Fruit fly (Drosophila melanogaster) whole organism, embryonic: ENCODE results near the gene Nepl13.

Source experiments
- CG11723 ChIP-seq: fragments of 200-800 bp; sonication (Bioruptor generic); optimal IDR thresholded peaks from 2 replicates; lab custom pipeline; 2017; ENCODE audit warnings: missing biosample characterization, mild to moderate bottlenecking, missing genetic modification characterization
- CG12071 ChIP-seq: fragments of 200-800 bp; sonication (Bioruptor generic); optimal IDR thresholded peaks from 3 replicates; lab custom pipeline; 2018; ENCODE audit warnings: missing biosample characterization, mild to moderate bottlenecking, missing genetic modification characterization
- CG12769 ChIP-seq: fragments of 200-800 bp; sonication (Bioruptor generic); optimal IDR thresholded peaks from 2 replicates; lab custom pipeline; 2019; ENCODE audit warnings: missing biosample characterization, mild to moderate bottlenecking, missing genetic modification characterization, moderate library complexity
- CG13287 ChIP-seq: fragments of 200-800 bp; sonication (Bioruptor generic); IDR thresholded peaks from 2 replicates; pipeline ENCODE4 v1.3.6; 2022; ENCODE audit warnings: missing biosample characterization, missing genetic modification characterization; ENCODE audit not compliant: partially characterized antibody
- CG15011 ChIP-seq: fragments of 200-800 bp; sonication (Bioruptor generic); optimal IDR thresholded peaks from 3 replicates; lab custom pipeline; 2018; ENCODE audit warnings: missing biosample characterization, mild to moderate bottlenecking, missing genetic modification characterization
- CG1603 ChIP-seq: fragments of 200-800 bp; sonication (Bioruptor generic); optimal IDR thresholded peaks from 2 replicates; lab custom pipeline; 2019; ENCODE audit warnings: missing biosample characterization, mild to moderate bottlenecking, missing genetic modification characterization, moderate library complexity
- CG16863 ChIP-seq: fragments of 200-800 bp; sonication (Bioruptor generic); optimal IDR thresholded peaks from 3 replicates; lab custom pipeline; 2016; ENCODE audit warnings: missing biosample characterization, missing genetic modification characterization
- CG17829 ChIP-seq: fragments of 200-800 bp; optimal IDR thresholded peaks from 2 replicates; lab custom pipeline; 2019; ENCODE audit warnings: missing biosample characterization, mild to moderate bottlenecking, missing genetic modification characterization, moderate library complexity
- CG18262 ChIP-seq: fragments of 200-800 bp; optimal IDR thresholded peaks from 3 replicates; lab custom pipeline; 2019; ENCODE audit warnings: missing biosample characterization, mild to moderate bottlenecking, missing genetic modification characterization, moderate library complexity
- CG2199 ChIP-seq: fragments of 200-800 bp; sonication (Bioruptor generic); IDR thresholded peaks from 3 replicates; pipeline ENCODE4 v1.3.6; 2022; ENCODE audit warnings: missing biosample characterization, missing genetic modification characterization
- CG30403 ChIP-seq: fragments of 200-800 bp; sonication (Bioruptor generic); optimal IDR thresholded peaks from 3 replicates; lab custom pipeline; 2016; ENCODE audit warnings: missing biosample characterization, missing genetic modification characterization
- CG34224 ChIP-seq: fragments of 200-800 bp; sonication (Bioruptor generic); IDR thresholded peaks from 3 replicates; pipeline ENCODE4 v1.3.6; 2022; ENCODE audit warnings: missing biosample characterization, missing genetic modification characterization; ENCODE audit not compliant: partially characterized antibody
- CG34376 ChIP-seq: fragments of 200-800 bp; sonication (Bioruptor generic); optimal IDR thresholded peaks from 2 replicates; lab custom pipeline; 2018; ENCODE audit warnings: missing biosample characterization, mild to moderate bottlenecking, missing genetic modification characterization
- CG42726 ChIP-seq: fragments of 200-800 bp; sonication (Bioruptor generic); IDR thresholded peaks from 2 replicates; pipeline ENCODE4 v1.3.6; 2022; ENCODE audit warnings: missing biosample characterization, missing genetic modification characterization; ENCODE audit not compliant: partially characterized antibody
- CG5953 ChIP-seq: fragments of 200-800 bp; sonication (Bioruptor generic); IDR thresholded peaks from 2 replicates; pipeline ENCODE4 v1.3.6; 2022; ENCODE audit warnings: missing biosample characterization, missing genetic modification characterization
- CG6791 ChIP-seq: fragments of 200-800 bp; sonication (Bioruptor generic); IDR thresholded peaks from 3 replicates; pipeline ENCODE4 v1.3.6; 2022; ENCODE audit warnings: missing biosample characterization, missing genetic modification characterization; ENCODE audit not compliant: partially characterized antibody
- CG7928 ChIP-seq: fragments of 200-800 bp; sonication (Bioruptor generic); optimal IDR thresholded peaks from 2 replicates; lab custom pipeline; 2017; ENCODE audit warnings: missing biosample characterization, mild to moderate bottlenecking, missing genetic modification characterization
- CG7987 ChIP-seq: fragments of 200-800 bp; sonication (Bioruptor generic); optimal IDR thresholded peaks from 2 replicates; lab custom pipeline; 2018; ENCODE audit warnings: missing biosample characterization, mild to moderate bottlenecking, missing genetic modification characterization, moderate library complexity
- CG9932 ChIP-seq: fragments of 200-800 bp; sonication (Bioruptor generic); IDR thresholded peaks from 2 replicates; pipeline ENCODE4 v1.3.6; 2022; ENCODE audit warnings: missing biosample characterization, missing genetic modification characterization
- Dbx ChIP-seq: fragments of 200-800 bp; sonication (Bioruptor generic); IDR thresholded peaks from 3 replicates; pipeline ENCODE4 v1.3.6; 2022; ENCODE audit warnings: missing biosample characterization, missing genetic modification characterization
- Deaf1 ChIP-seq: fragments of 200-800 bp; optimal IDR thresholded peaks from 3 replicates; lab custom pipeline; 2019; ENCODE audit warnings: missing biosample characterization, mild to moderate bottlenecking, missing genetic modification characterization, moderate library complexity
- Fer2 ChIP-seq: fragments of 200-800 bp; sonication (Bioruptor generic); optimal IDR thresholded peaks from 2 replicates; lab custom pipeline; 2018; ENCODE audit warnings: missing biosample characterization, mild to moderate bottlenecking, missing genetic modification characterization, moderate library complexity
- HLHmδ ChIP-seq: fragments of 200-800 bp; sonication (Bioruptor generic); optimal IDR thresholded peaks from 2 replicates; lab custom pipeline; 2018; ENCODE audit warnings: missing biosample characterization, mild to moderate bottlenecking, missing genetic modification characterization, moderate library complexity
- Hand ChIP-seq: fragments of 200-800 bp; sonication (Bioruptor generic); optimal IDR thresholded peaks from 2 replicates; lab custom pipeline; 2017; ENCODE audit warnings: mild to moderate bottlenecking, missing biosample characterization, missing genetic modification reagents, missing genetic modification characterization
- Hr78 ChIP-seq, 2 experiments: fragments of 200-800 bp in 1 of 2; fragments of >200 bp in 1 of 2; sonication (Bioruptor generic) in 1 of 2; optimal IDR thresholded peaks; 2 replicates each; lab custom pipeline; 2017 to 2019; ENCODE audit warnings: missing biosample characterization in 2 of 2, missing genetic modification characterization in 2 of 2, mild to moderate bottlenecking in 1 of 2, moderate library complexity in 1 of 2
- Oaz ChIP-seq: fragments of 200-800 bp; sonication (Bioruptor generic); IDR thresholded peaks from 2 replicates; pipeline ENCODE4 v1.3.6; 2022; ENCODE audit warnings: missing biosample characterization, missing genetic modification characterization
- Six4 ChIP-seq: fragments of 200-800 bp; sonication (Bioruptor generic); optimal IDR thresholded peaks from 2 replicates; lab custom pipeline; 2016; ENCODE audit warnings: missing biosample characterization, missing genetic modification characterization
- Trl ChIP-seq, 3 experiments: fragments of >200 bp in 2 of 3; fragments of 200-800 bp in 1 of 3; sonication (Bioruptor generic) in 1 of 3; optimal IDR thresholded peaks; 2 replicates in 1 of 3; 3 replicates in 2 of 3; lab custom pipeline; 2016 to 2017; ENCODE audit warnings: missing biosample characterization in 1 of 3, missing genetic modification characterization in 1 of 3
- Usf ChIP-seq: fragments of 200-800 bp; sonication (Bioruptor generic); optimal IDR thresholded peaks from 2 replicates; lab custom pipeline; 2017; ENCODE audit warnings: missing genotype, missing biosample characterization, missing genetic modification characterization
- abd-A ChIP-seq: fragments of 200-800 bp; sonication (Bioruptor generic); optimal IDR thresholded peaks from 3 replicates; lab custom pipeline; 2019; ENCODE audit warnings: missing biosample characterization, mild to moderate bottlenecking, missing genetic modification characterization, moderate library complexity
- bbx ChIP-seq: fragments of 200-800 bp; sonication (Bioruptor generic); IDR thresholded peaks from 2 replicates; pipeline ENCODE4 v1.3.6; 2022; ENCODE audit warnings: missing biosample characterization, missing genetic modification characterization; ENCODE audit not compliant: partially characterized antibody
- cg ChIP-seq: fragments of 200-800 bp; sonication (Bioruptor generic); optimal IDR thresholded peaks from 3 replicates; lab custom pipeline; 2019; ENCODE audit warnings: missing biosample characterization, mild to moderate bottlenecking, missing genetic modification characterization, moderate library complexity
- chinmo ChIP-seq: fragments of 200-800 bp; sonication (Bioruptor generic); IDR thresholded peaks from 4 replicates; pipeline ENCODE4 v1.3.6; 2022; ENCODE audit warnings: missing biosample characterization, missing genetic modification characterization; ENCODE audit not compliant: partially characterized antibody
- croc ChIP-seq: fragments of 200-800 bp; sonication (Bioruptor generic); conservative IDR thresholded peaks from 3 replicates; pipeline ENCODE4 v1.3.6; 2022; ENCODE audit warnings: missing biosample characterization, missing genetic modification characterization
- cwo ChIP-seq: fragments of 200-800 bp; sonication (Bioruptor generic); optimal IDR thresholded peaks from 3 replicates; lab custom pipeline; 2017; ENCODE audit warnings: missing biosample characterization, missing genetic modification characterization, mild to moderate bottlenecking, moderate library complexity, missing genetic modification reagents
- dan ChIP-seq: fragments of 200-800 bp; sonication (Bioruptor generic); IDR thresholded peaks from 2 replicates; pipeline ENCODE4 v1.3.6; 2022; ENCODE audit warnings: missing biosample characterization, missing genetic modification characterization
- exex ChIP-seq: fragments of 200-800 bp; sonication (Bioruptor generic); optimal IDR thresholded peaks from 4 replicates; lab custom pipeline; 2018; ENCODE audit warnings: missing biosample characterization, mild to moderate bottlenecking, missing genetic modification characterization, moderate library complexity
- fru ChIP-seq: fragments of >200 bp; optimal IDR thresholded peaks from 2 replicates; lab custom pipeline; 2017
- ftz-f1 ChIP-seq: fragments of 200-800 bp; sonication (Bioruptor generic); optimal IDR thresholded peaks from 2 replicates; lab custom pipeline; 2016; ENCODE audit warnings: missing biosample characterization, missing genetic modification characterization
- gcm2 ChIP-seq: fragments of 200-800 bp; sonication (Bioruptor generic); optimal IDR thresholded peaks from 2 replicates; lab custom pipeline; 2016; ENCODE audit warnings: missing biosample characterization, missing genetic modification characterization
- grn ChIP-seq: fragments of 200-800 bp; sonication (Bioruptor generic); optimal IDR thresholded peaks from 3 replicates; lab custom pipeline; 2017; ENCODE audit warnings: missing biosample characterization, missing genetic modification characterization
- mirr ChIP-seq: fragments of 200-800 bp; sonication (Bioruptor generic); optimal IDR thresholded peaks from 3 replicates; lab custom pipeline; 2018; ENCODE audit warnings: missing biosample characterization, mild to moderate bottlenecking, missing genetic modification characterization
- onecut ChIP-seq: fragments of 200-800 bp; sonication (Bioruptor generic); IDR thresholded peaks from 2 replicates; pipeline ENCODE4 v1.3.6; 2022; ENCODE audit warnings: missing biosample characterization, missing genetic modification characterization
- pros ChIP-seq: fragments of 200-800 bp; sonication (Bioruptor generic); optimal IDR thresholded peaks from 3 replicates; lab custom pipeline; 2019; ENCODE audit warnings: missing biosample characterization, mild to moderate bottlenecking, missing genetic modification characterization, moderate library complexity
- sd ChIP-seq: fragments of 200-800 bp; sonication (Bioruptor generic); optimal IDR thresholded peaks from 3 replicates; lab custom pipeline; 2018; ENCODE audit warnings: missing biosample characterization, mild to moderate bottlenecking, missing genetic modification characterization, moderate library complexity
- seq ChIP-seq: fragments of 200-800 bp; sonication (Bioruptor generic); IDR thresholded peaks from 2 replicates; pipeline ENCODE4 v1.3.6; 2022; ENCODE audit warnings: missing biosample characterization, missing genetic modification characterization
- so ChIP-seq: fragments of 200-800 bp; sonication (Bioruptor generic); IDR thresholded peaks from 3 replicates; pipeline ENCODE4 v1.3.6; 2022; ENCODE audit warnings: missing biosample characterization, missing genetic modification characterization
- sug ChIP-seq: fragments of 200-800 bp; optimal IDR thresholded peaks from 2 replicates; lab custom pipeline; 2019; ENCODE audit warnings: missing biosample characterization, mild to moderate bottlenecking, missing genetic modification characterization, moderate library complexity
- tna ChIP-seq: fragments of 200-800 bp; sonication (Bioruptor generic); IDR thresholded peaks from 2 replicates; pipeline ENCODE4 v1.3.6; 2022; ENCODE audit warnings: missing biosample characterization, missing genetic modification characterization; ENCODE audit not compliant: partially characterized antibody
- ttk ChIP-seq: fragments of 200-800 bp; sonication (Bioruptor generic); IDR thresholded peaks from 2 replicates; pipeline ENCODE4 v2.1.2; 2022; ENCODE audit warnings: missing biosample characterization, missing genetic modification characterization
- tx ChIP-seq: fragments of 200-800 bp; sonication (Bioruptor generic); optimal IDR thresholded peaks from 2 replicates; lab custom pipeline; 2016; ENCODE audit warnings: missing biosample characterization, missing genetic modification characterization

Gene Nepl13

dm6 chr3R:22753600-22753894, 7.3 kb downstream of the Nepl13 start:
- TF ChIP-seq so (peak; percentile 65; the same call in 1 of the 3 replicates), mirr (GFP tag; lab: Kevin White, UChicago) (peak; percentile 70), CG17829 (tag; lab: Kevin White, UChicago) (no peak), CG34376 (GFP tag; lab: Kevin White, UChicago) (peak; percentile 62), abd-A (tag; lab: Kevin White, UChicago) (peak; percentile 44), bbx (GFP tag; lab: Robert Waterston, UW) (no peak; the same call in 1 of the 2 replicates), pros (GFP tag; lab: Kevin White, UChicago) (peak; percentile 1), CG6791 (GFP tag; lab: Robert Waterston, UW) (no peak), grn (peak; percentile 4), Hr78 (GFP tag; optimal IDR thresholded peaks at IDR 0.05; lab: Kevin White, UChicago) (peak in 1 of 2 experiments; percentile 25), cg (peak; percentile 74), gcm2 (GFP tag; lab: Kevin White, UChicago) (no peak), Dbx (GFP tag; lab: Robert Waterston, UW) (0 out of 3 replicates have a peak, but pooled peaks have one; percentile 7), CG18262 (tag; lab: Kevin White, UChicago) (no peak), CG13287 (GFP tag; lab: Robert Waterston, UW) (peak; percentile 43; the same call in 1 of the 2 replicates), CG42726 (GFP tag; lab: Robert Waterston, UW) (0 out of 2 replicates have a peak, but pooled peaks have one; percentile 32), CG9932 (no peak), Fer2 (tag; lab: Kevin White, UChicago) (no peak), sug (tag; lab: Kevin White, UChicago) (peak; percentile 71), Six4 (GFP tag; lab: Kevin White, UChicago) (no peak), CG1603 (tag; lab: Kevin White, UChicago) (no peak), CG12769 (peak; percentile 27), Usf (GFP tag; lab: Kevin White, UChicago) (no peak), sd (tag; lab: Kevin White, UChicago) (peak; percentile 85), Hand (GFP tag; lab: Kevin White, UChicago) (no peak), ftz-f1 (GFP tag; lab: Kevin White, UChicago) (peak; percentile 1), tx (GFP tag; lab: Kevin White, UChicago) (no peak), dan (no peak), CG2199 (GFP tag; lab: Robert Waterston, UW) (0 out of 3 replicates have a peak, but pooled peaks have one; percentile 65), CG34224 (GFP tag; lab: Robert Waterston, UW) (no peak), CG12071 (GFP tag; lab: Kevin White, UChicago) (peak; percentile 27), CG5953 (GFP tag; lab: Robert Waterston, UW) (0 out of 2 replicates have a peak, but pooled peaks have one; percentile 14), cwo (peak; percentile 53), Oaz (GFP tag; lab: Robert Waterston, UW) (no peak), chinmo (GFP tag; lab: Robert Waterston, UW) (peak; percentile 98), Deaf1 (tag; lab: Kevin White, UChicago) (peak; percentile 90), HLHmδ (GFP tag; lab: Kevin White, UChicago) (peak; percentile 50), onecut (peak; percentile 72), CG7987 (peak; percentile 52), fru (no peak)

dm6 chr3R:22752929-22753328, 7.9 kb downstream of the Nepl13 start:
- TF ChIP-seq CG7928 (peak; percentile 73), croc (no peak), ttk (GFP tag; lab: Robert Waterston, UW) (no peak), CG30403 (GFP tag; lab: Kevin White, UChicago) (no peak), exex (no peak), seq (GFP tag; lab: Robert Waterston, UW) (no peak), CG15011 (no peak), Trl (optimal IDR thresholded peaks at IDR 0.05; lab: Kevin White, UChicago) (peak in 1 of 2 experiments; percentile 38), Trl (GFP tag; optimal IDR thresholded peaks at IDR 0.05; lab: Kevin White, UChicago) (no peak), tna (GFP tag; lab: Robert Waterston, UW) (no peak), CG11723 (no peak), CG16863 (no peak)
